Worm (Caenorhabditis elegans) whole organism, L4/young adult: ENCODE results near the gene pigt-1.

Experiments used
- W03F9.2 ChIP-seq: fragments of 150-350 bp; optimal IDR thresholded peaks from 2 replicates; lab custom pipeline; 2014; ENCODE audit warnings: missing biosample characterization, missing genetic modification characterization
- dao-5 ChIP-seq: sonication (generic microtip); optimal IDR thresholded peaks from 2 replicates; lab custom pipeline; 2016; ENCODE audit warnings: missing genotype, missing genetic modification characterization, moderate library complexity, missing compliant biosample characterization
- him-1 ChIP-seq: sonication (generic microtip); optimal IDR thresholded peaks from 2 replicates; lab custom pipeline; 2016; ENCODE audit warnings: missing genotype, missing genetic modification reagents, missing genetic modification characterization, missing compliant biosample characterization

DNA sequence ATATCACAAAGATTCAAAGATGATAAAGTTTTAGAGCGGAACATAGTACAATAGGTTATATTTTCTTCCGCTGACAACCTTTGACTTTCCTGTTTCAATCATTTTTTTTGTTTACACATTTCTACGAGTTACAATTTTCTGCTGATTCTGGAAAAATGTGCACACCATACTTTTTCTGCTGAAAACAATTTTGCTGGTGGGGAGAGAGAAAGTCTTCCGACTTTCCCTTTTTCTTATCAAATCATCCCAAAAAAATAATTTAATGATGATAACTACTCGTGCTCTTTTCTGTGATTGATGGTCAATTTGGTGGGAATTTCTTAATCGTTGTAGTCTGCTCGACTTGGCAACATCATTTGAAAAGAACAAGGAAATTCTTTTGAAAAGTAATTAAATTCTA lies 49.0 kb upstream of the pigt-1 start:
- no peak for TF ChIP-seq W03F9.2 (tag; lab: Kevin White, UChicago)
- no peak for TF ChIP-seq him-1 (tag; lab: Kevin White, UChicago)
- TF ChIP-seq dao-5 (tag; lab: Kevin White, UChicago), result no peak
